Fruit fly (Drosophila melanogaster) whole organism, embryonic: Measurements from ENCODE around the gene Pi3K21B.

Source experiments
- ATbp ChIP-seq: fragments of 200-800 bp; sonication (Bioruptor generic); optimal IDR thresholded peaks from 2 replicates; lab custom pipeline; 2017; ENCODE audit warnings: missing biosample characterization, mild to moderate bottlenecking, missing genetic modification characterization, missing genetic modification reagents
- Awh ChIP-seq: fragments of 200-800 bp; sonication (Bioruptor generic); IDR thresholded peaks from 2 replicates; pipeline ENCODE4, ENCODE4 v1.3.6; 2022; ENCODE audit warnings: missing biosample characterization, missing genetic modification characterization
- B-H1 ChIP-seq: fragments of 200-800 bp; sonication (Bioruptor generic); IDR thresholded peaks from 3 replicates; pipeline ENCODE4 v1.3.6; 2022; ENCODE audit warnings: missing biosample characterization, missing genetic modification characterization
- C15 ChIP-seq: fragments of 200-800 bp; sonication (Bioruptor generic); IDR thresholded peaks from 3 replicates; pipeline ENCODE4 v1.3.6; 2022; ENCODE audit warnings: missing biosample characterization, missing genetic modification characterization
- CG10274 ChIP-seq: fragments of 200-800 bp; sonication (Bioruptor generic); optimal IDR thresholded peaks from 3 replicates; lab custom pipeline; 2017; ENCODE audit warnings: missing biosample characterization, mild to moderate bottlenecking, missing genetic modification characterization
- CG10565 ChIP-seq: fragments of 200-800 bp; sonication (Bioruptor generic); optimal IDR thresholded peaks from 3 replicates; lab custom pipeline; 2016; ENCODE audit warnings: missing biosample characterization, mild to moderate bottlenecking, missing genetic modification characterization
- CG12942 ChIP-seq: fragments of 200-800 bp; sonication (Bioruptor generic); optimal IDR thresholded peaks from 3 replicates; lab custom pipeline; 2016; ENCODE audit warnings: missing biosample characterization, missing genetic modification characterization
- CG14050 ChIP-seq: fragments of 200-800 bp; sonication (Bioruptor generic); IDR thresholded peaks from 3 replicates; pipeline ENCODE4 v1.3.6; 2022; ENCODE audit warnings: missing biosample characterization, missing genetic modification characterization
- CG15479 ChIP-seq: fragments of 200-800 bp; sonication (Bioruptor generic); optimal IDR thresholded peaks from 3 replicates; lab custom pipeline; 2019; ENCODE audit warnings: missing biosample characterization, mild to moderate bottlenecking, missing genetic modification characterization, moderate library complexity
- CG16813 ChIP-seq: fragments of 200-800 bp; sonication (Bioruptor generic); IDR thresholded peaks from 3 replicates; pipeline ENCODE4 v1.3.6; 2022; ENCODE audit warnings: missing biosample characterization, missing genetic modification characterization; ENCODE audit not compliant: partially characterized antibody
- CG16815 ChIP-seq: fragments of 200-800 bp; sonication (Bioruptor generic); optimal IDR thresholded peaks from 3 replicates; lab custom pipeline; 2017; ENCODE audit warnings: missing biosample characterization, mild to moderate bottlenecking, missing genetic modification characterization
- CG18011 ChIP-seq: fragments of 200-800 bp; sonication (Bioruptor generic); optimal IDR thresholded peaks from 2 replicates; lab custom pipeline; 2017; ENCODE audit warnings: missing biosample characterization, missing genetic modification characterization, mild to moderate bottlenecking, moderate library complexity, missing genotype
- CG18619 ChIP-seq: fragments of 200-800 bp; sonication (Bioruptor generic); optimal IDR thresholded peaks from 3 replicates; lab custom pipeline; 2017; ENCODE audit warnings: missing biosample characterization, mild to moderate bottlenecking, missing genetic modification characterization
- CG2712 ChIP-seq: fragments of 200-800 bp; optimal IDR thresholded peaks from 3 replicates; lab custom pipeline; 2019; ENCODE audit warnings: missing biosample characterization, mild to moderate bottlenecking, missing genetic modification characterization, moderate library complexity
- CG3995 ChIP-seq: fragments of 200-800 bp; sonication (Bioruptor generic); optimal IDR thresholded peaks from 3 replicates; lab custom pipeline; 2016; ENCODE audit warnings: missing biosample characterization, missing genetic modification characterization
- CG5245 ChIP-seq: fragments of 200-800 bp; sonication (Bioruptor generic); optimal IDR thresholded peaks from 3 replicates; lab custom pipeline; 2016; ENCODE audit warnings: missing biosample characterization, missing genetic modification characterization
- CG6175 ChIP-seq: fragments of 200-800 bp; sonication (Bioruptor generic); IDR thresholded peaks from 3 replicates; pipeline ENCODE4 v1.3.6; 2022; ENCODE audit warnings: missing biosample characterization, missing genetic modification characterization
- CG6791 ChIP-seq: fragments of 200-800 bp; sonication (Bioruptor generic); IDR thresholded peaks from 3 replicates; pipeline ENCODE4 v1.3.6; 2022; ENCODE audit warnings: missing biosample characterization, missing genetic modification characterization; ENCODE audit not compliant: partially characterized antibody
- CG9727 ChIP-seq: fragments of 200-800 bp; sonication (Bioruptor generic); optimal IDR thresholded peaks from 3 replicates; lab custom pipeline; 2017; ENCODE audit warnings: missing biosample characterization, mild to moderate bottlenecking, missing genetic modification characterization
- Dll ChIP-seq: fragments of 200-800 bp; sonication (Bioruptor generic); IDR thresholded peaks from 4 replicates; pipeline ENCODE4 v1.3.6; 2022; ENCODE audit warnings: missing biosample characterization, missing genetic modification characterization; ENCODE audit not compliant: partially characterized antibody
- Dp ChIP-seq: fragments of 200-800 bp; sonication (Bioruptor generic); optimal IDR thresholded peaks from 2 replicates; lab custom pipeline; 2018; ENCODE audit warnings: missing biosample characterization, mild to moderate bottlenecking, missing genetic modification characterization, moderate library complexity
- E2f2 ChIP-seq: fragments of 200-800 bp; sonication (Bioruptor generic); IDR thresholded peaks from 2 replicates; pipeline ENCODE4 v1.3.6; 2022; ENCODE audit warnings: missing biosample characterization, missing genetic modification characterization
- Eip74EF ChIP-seq, 2 experiments: fragments of 200-800 bp in 1 of 2; fragments of >200 bp in 1 of 2; sonication (Bioruptor generic) in 1 of 2; optimal IDR thresholded peaks; 2 replicates each; lab custom pipeline; 2017 to 2019; ENCODE audit warnings: missing biosample characterization in 2 of 2, missing genetic modification characterization in 2 of 2, mild to moderate bottlenecking in 1 of 2, moderate library complexity in 1 of 2
- Ets65A ChIP-seq: fragments of 200-800 bp; sonication (Bioruptor generic); peaks from one replicate; lab custom pipeline; 2016; ENCODE audit warnings: missing biosample characterization, missing genetic modification characterization
- HLH54F ChIP-seq: fragments of 200-800 bp; sonication (Bioruptor generic); optimal IDR thresholded peaks from 3 replicates; lab custom pipeline; 2016; ENCODE audit warnings: missing biosample characterization, missing genetic modification characterization
- HmgZ ChIP-seq: fragments of 200-800 bp; sonication (Bioruptor generic); optimal IDR thresholded peaks from 2 replicates; lab custom pipeline; 2018; ENCODE audit warnings: missing biosample characterization, mild to moderate bottlenecking, missing genetic modification characterization
- Lhr ChIP-seq: fragments of 200-800 bp; sonication (Bioruptor generic); optimal IDR thresholded peaks from 3 replicates; lab custom pipeline; 2017; ENCODE audit warnings: mild to moderate bottlenecking, missing biosample characterization, missing genetic modification reagents, missing genetic modification characterization
- Mes4 ChIP-seq: fragments of 200-800 bp; sonication (Bioruptor generic); optimal IDR thresholded peaks from 2 replicates; lab custom pipeline; 2016; ENCODE audit warnings: missing biosample characterization, missing genetic modification characterization
- Side ChIP-seq: fragments of 200-800 bp; sonication (Bioruptor generic); optimal IDR thresholded peaks from 2 replicates; lab custom pipeline; 2016; ENCODE audit warnings: missing biosample characterization, missing genetic modification characterization
- Stat92E ChIP-seq, 3 experiments: fragments of >200 bp in 2 of 3; fragments of 200-800 bp in 1 of 3; sonication (Bioruptor generic) in 1 of 3; optimal IDR thresholded peaks; 2 replicates each; lab custom pipeline; 2017 to 2019; ENCODE audit warnings: missing biosample characterization in 3 of 3, missing genetic modification characterization in 3 of 3, mild to moderate bottlenecking in 1 of 3, moderate library complexity in 1 of 3
- TFAM ChIP-seq: fragments of 200-800 bp; sonication (Bioruptor generic); optimal IDR thresholded peaks from 2 replicates; lab custom pipeline; 2017; ENCODE audit warnings: missing biosample characterization, missing genetic modification characterization, inconsistent platforms
- Taf1 ChIP-seq: fragments of 200-800 bp; sonication (Bioruptor generic); IDR thresholded peaks from 2 replicates; pipeline ENCODE4 v1.3.6; 2022; ENCODE audit warnings: missing biosample characterization, missing genetic modification characterization
- ab ChIP-seq: fragments of 200-800 bp; sonication (Bioruptor generic); optimal IDR thresholded peaks from 2 replicates; lab custom pipeline; 2016; ENCODE audit warnings: missing biosample characterization, missing genetic modification characterization
- ap ChIP-seq: fragments of 200-800 bp; sonication (Bioruptor generic); IDR thresholded peaks from 2 replicates; pipeline ENCODE4 v1.3.6; 2022; ENCODE audit warnings: missing biosample characterization, missing genetic modification characterization
- caup ChIP-seq: fragments of 200-800 bp; sonication (Bioruptor generic); optimal IDR thresholded peaks from 3 replicates; lab custom pipeline; 2017; ENCODE audit warnings: missing biosample characterization, mild to moderate bottlenecking, missing genetic modification characterization, moderate library complexity; ENCODE audit not compliant: severe bottlenecking
- chn ChIP-seq: fragments of 200-800 bp; sonication (Bioruptor generic); optimal IDR thresholded peaks from 2 replicates; lab custom pipeline; 2016; ENCODE audit warnings: missing biosample characterization, missing genetic modification characterization
- ci ChIP-seq: fragments of 200-800 bp; sonication (Bioruptor generic); IDR thresholded peaks from 3 replicates; pipeline ENCODE4 v1.3.6; 2022; ENCODE audit warnings: missing biosample characterization, missing genetic modification characterization
- corto ChIP-seq: fragments of 200-800 bp; sonication (Bioruptor generic); optimal IDR thresholded peaks from 2 replicates; lab custom pipeline; 2016; ENCODE audit warnings: missing biosample characterization, mild to moderate bottlenecking, missing genetic modification characterization, moderate library complexity
- emc ChIP-seq: fragments of 200-800 bp; sonication (Bioruptor generic); optimal IDR thresholded peaks from 2 replicates; lab custom pipeline; 2016; ENCODE audit warnings: missing biosample characterization, missing genetic modification characterization
- fd102C ChIP-seq: fragments of 200-800 bp; sonication (Bioruptor generic); optimal IDR thresholded peaks from 2 replicates; lab custom pipeline; 2018; ENCODE audit warnings: missing biosample characterization, mild to moderate bottlenecking, missing genetic modification characterization, moderate library complexity
- ftz-f1 ChIP-seq: fragments of 200-800 bp; sonication (Bioruptor generic); optimal IDR thresholded peaks from 2 replicates; lab custom pipeline; 2016; ENCODE audit warnings: missing biosample characterization, missing genetic modification characterization
- fu2 ChIP-seq: fragments of 200-800 bp; sonication (Bioruptor generic); optimal IDR thresholded peaks from 2 replicates; lab custom pipeline; 2016; ENCODE audit warnings: missing biosample characterization, missing genetic modification characterization
- gcm2 ChIP-seq: fragments of 200-800 bp; sonication (Bioruptor generic); optimal IDR thresholded peaks from 2 replicates; lab custom pipeline; 2016; ENCODE audit warnings: missing biosample characterization, missing genetic modification characterization
- gfzf ChIP-seq: fragments of 200-800 bp; sonication (Bioruptor generic); optimal IDR thresholded peaks from 2 replicates; lab custom pipeline; 2016; ENCODE audit warnings: missing biosample characterization, mild to moderate bottlenecking, missing genetic modification characterization, moderate library complexity
- gt ChIP-seq: fragments of 200-800 bp; sonication (Bioruptor generic); IDR thresholded peaks from 2 replicates; pipeline ENCODE4 v1.3.6; 2022; ENCODE audit warnings: missing biosample characterization, missing genetic modification characterization
- inv ChIP-seq: fragments of 200-800 bp; sonication (Bioruptor generic); IDR thresholded peaks from 2 replicates; pipeline ENCODE4 v1.3.6; 2022; ENCODE audit warnings: missing biosample characterization, missing genetic modification characterization; ENCODE audit not compliant: partially characterized antibody
- pum ChIP-seq: fragments of 200-800 bp; sonication (Bioruptor generic); optimal IDR thresholded peaks from 2 replicates; lab custom pipeline; 2016; ENCODE audit warnings: missing biosample characterization, missing genetic modification characterization
- seq ChIP-seq: fragments of 200-800 bp; sonication (Bioruptor generic); IDR thresholded peaks from 2 replicates; pipeline ENCODE4 v1.3.6; 2022; ENCODE audit warnings: missing biosample characterization, missing genetic modification characterization
- slou ChIP-seq: fragments of 200-800 bp; sonication (Bioruptor generic); optimal IDR thresholded peaks from 3 replicates; lab custom pipeline; 2016; ENCODE audit warnings: missing biosample characterization, missing genetic modification characterization
- tin ChIP-seq: fragments of 200-800 bp; sonication (Bioruptor generic); optimal IDR thresholded peaks from 3 replicates; lab custom pipeline; 2016; ENCODE audit warnings: missing biosample characterization, missing genetic modification characterization
- trem ChIP-seq: fragments of 200-800 bp; optimal IDR thresholded peaks from 3 replicates; lab custom pipeline; 2019; ENCODE audit warnings: missing biosample characterization, mild to moderate bottlenecking, missing genetic modification characterization, moderate library complexity

The Pi3K21B gene

dm6 chr2L:283071-283482 lies 14.6 kb upstream of the Pi3K21B start, which contains the start of gene CG11601 (continued):
- peak; percentile 12 for TF ChIP-seq CG12942 (GFP tag; lab: Kevin White, UChicago)
- no peak for TF ChIP-seq CG18011 (GFP tag; lab: Kevin White, UChicago)
- TF ChIP-seq fd102C (GFP tag; lab: Kevin White, UChicago): no peak
- no peak for TF ChIP-seq TFAM (GFP tag; lab: Kevin White, UChicago)
- peak; percentile 19 for TF ChIP-seq chn (GFP tag; lab: Kevin White, UChicago)
- no peak for TF ChIP-seq gt (GFP tag; lab: Robert Waterston, UW)
- no peak for TF ChIP-seq inv (GFP tag; lab: Robert Waterston, UW)
- TF ChIP-seq B-H1 (GFP tag; lab: Robert Waterston, UW): no peak
- TF ChIP-seq CG6791 (GFP tag; lab: Robert Waterston, UW): no peak
- TF ChIP-seq Lhr (GFP tag; lab: Kevin White, UChicago): no peak
- peak; percentile 20 for TF ChIP-seq Mes4
- no peak for TF ChIP-seq ab (GFP tag; lab: Kevin White, UChicago)
- TF ChIP-seq trem (tag; lab: Kevin White, UChicago): peak; percentile 8
- no peak for TF ChIP-seq Dll
- TF ChIP-seq Awh (GFP tag; lab: Robert Waterston, UW): no peak
- peak; percentile 16 for TF ChIP-seq emc (GFP tag; lab: Kevin White, UChicago)
- TF ChIP-seq E2f2 (GFP tag; lab: Robert Waterston, UW): peak; percentile 72
- TF ChIP-seq CG14050 (GFP tag; lab: Robert Waterston, UW): no peak
- TF ChIP-seq ap (GFP tag; lab: Robert Waterston, UW): no peak
- TF ChIP-seq fu2 (GFP tag; lab: Kevin White, UChicago): peak; percentile 39
- TF ChIP-seq CG16813 (GFP tag; lab: Robert Waterston, UW): no peak
- peak; percentile 34 for TF ChIP-seq HLH54F (GFP tag; lab: Kevin White, UChicago)
- no peak for TF ChIP-seq corto (GFP tag; lab: Kevin White, UChicago)
- no peak for TF ChIP-seq Taf1
- no peak for TF ChIP-seq CG5245 (GFP tag; lab: Kevin White, UChicago)
- TF ChIP-seq CG10565: no peak
- TF ChIP-seq CG15479 (GFP tag; lab: Kevin White, UChicago): no peak
- TF ChIP-seq tin (GFP tag; lab: Kevin White, UChicago): no peak
- TF ChIP-seq seq: no peak
- TF ChIP-seq CG10274 (GFP tag; lab: Kevin White, UChicago): no peak
- no peak for TF ChIP-seq ftz-f1
- peak; percentile 55 for TF ChIP-seq HmgZ (tag; lab: Kevin White, UChicago)
- no peak for TF ChIP-seq CG16815 (GFP tag; lab: Kevin White, UChicago)
- no peak for TF ChIP-seq slou (GFP tag; lab: Kevin White, UChicago)
- no peak for TF ChIP-seq pum (GFP tag; lab: Kevin White, UChicago)
- no peak for TF ChIP-seq CG18619 (GFP tag; lab: Kevin White, UChicago)
- peak; percentile 58; the same call in 1 of the 3 replicates for TF ChIP-seq ci (GFP tag; lab: Robert Waterston, UW)
- peak; percentile 61 for TF ChIP-seq Dp (GFP tag; lab: Kevin White, UChicago)
- TF ChIP-seq CG2712 (tag; lab: Kevin White, UChicago): peak; percentile 46
- TF ChIP-seq caup (GFP tag; lab: Kevin White, UChicago): no peak
- no peak for TF ChIP-seq ATbp
- TF ChIP-seq Ets65A: peak; percentile 80
- no peak for TF ChIP-seq gcm2 (GFP tag; lab: Kevin White, UChicago)
- TF ChIP-seq Eip74EF (GFP tag; optimal IDR thresholded peaks at IDR 0.05; lab: Kevin White, UChicago): peak in 1 of 2 experiments; percentile 57
- peak; percentile 1 for TF ChIP-seq CG9727 (GFP tag; lab: Kevin White, UChicago)
- TF ChIP-seq Side: peak; percentile 10
- TF ChIP-seq CG3995 (GFP tag; lab: Kevin White, UChicago): no peak
- TF ChIP-seq CG6175 (GFP tag; lab: Robert Waterston, UW): no peak
- peak; percentile 58 for TF ChIP-seq gfzf (GFP tag; lab: Kevin White, UChicago)
- no peak for TF ChIP-seq Stat92E (GFP tag; optimal IDR thresholded peaks at IDR 0.05; lab: Kevin White, UChicago)
- no peak for TF ChIP-seq C15 (GFP tag; lab: Robert Waterston, UW)
